Worm (Caenorhabditis elegans) whole organism, mixed stage, embryonic: Measurements from ENCODE around the gene hrg-6.

ENCODE experiments used
- bed-3 ChIP-seq: fragments of 200-800 bp; sonication (Bioruptor generic); optimal IDR thresholded peaks from 3 replicates; lab custom pipeline; 2018; ENCODE audit warnings: mild to moderate bottlenecking, missing genetic modification characterization, moderate library complexity, missing compliant biosample characterization
- ceh-39 ChIP-seq: fragments of 150-350 bp; optimal IDR thresholded peaks from 2 replicates; lab custom pipeline; 2014; ENCODE audit warnings: missing biosample characterization, missing genetic modification characterization
- ceh-83 ChIP-seq: fragments of 200-800 bp; sonication (Bioruptor generic); optimal IDR thresholded peaks from 2 replicates; lab custom pipeline; 2018; ENCODE audit warnings: mild to moderate bottlenecking, missing genetic modification characterization, missing compliant biosample characterization
- ces-1 ChIP-seq: fragments of 150-350 bp; optimal IDR thresholded peaks from 2 replicates; lab custom pipeline; 2014; ENCODE audit warnings: missing biosample characterization, missing genetic modification reagents, missing genetic modification characterization
- cnd-1 ChIP-seq: fragments of 200-800 bp; sonication (Bioruptor generic); optimal IDR thresholded peaks from 2 replicates; lab custom pipeline; 2018; ENCODE audit warnings: mild to moderate bottlenecking, missing genetic modification characterization, missing compliant biosample characterization
- drap-1 ChIP-seq: fragments of 200-800 bp; sonication (Bioruptor generic); optimal IDR thresholded peaks from 3 replicates; lab custom pipeline; 2018; ENCODE audit warnings: mild to moderate bottlenecking, missing genetic modification characterization, missing compliant biosample characterization
- elt-1 ChIP-seq: sonication (generic microtip); optimal IDR thresholded peaks from 2 replicates; lab custom pipeline; 2017; ENCODE audit warnings: missing genetic modification characterization, mild to moderate bottlenecking, missing compliant biosample characterization, antibody characterized with exemption, moderate library complexity, borderline replicate concordance; ENCODE audit not compliant: insufficient read depth
- elt-3 ChIP-seq: fragments of 150-350 bp; optimal IDR thresholded peaks from 2 replicates; lab custom pipeline; 2014; ENCODE audit warnings: missing biosample characterization, missing genetic modification characterization
- ham-2 ChIP-seq: fragments of 200-800 bp; sonication (Bioruptor generic); optimal IDR thresholded peaks from 2 replicates; lab custom pipeline; 2018; ENCODE audit warnings: mild to moderate bottlenecking, missing genetic modification characterization, missing compliant biosample characterization
- hlh-1 ChIP-seq: fragments of 150-350 bp; optimal IDR thresholded peaks from 2 replicates; lab custom pipeline; 2014; ENCODE audit warnings: missing biosample characterization, missing genetic modification reagents, missing genetic modification characterization
- lin-13 ChIP-seq: fragments of 150-350 bp; optimal IDR thresholded peaks from 2 replicates; lab custom pipeline; 2014; ENCODE audit warnings: missing biosample characterization, missing genetic modification characterization
- lin-32 ChIP-seq: fragments of 200-800 bp; sonication (Bioruptor generic); optimal IDR thresholded peaks from 2 replicates; lab custom pipeline; 2018; ENCODE audit warnings: mild to moderate bottlenecking, missing genetic modification characterization, missing compliant biosample characterization
- mab-5 ChIP-seq: fragments of 150-350 bp; optimal IDR thresholded peaks from 2 replicates; lab custom pipeline; 2014; ENCODE audit warnings: missing biosample characterization, missing genetic modification characterization
- mep-1 ChIP-seq: fragments of 150-350 bp; optimal IDR thresholded peaks from 2 replicates; lab custom pipeline; 2017; ENCODE audit warnings: missing biosample characterization, missing genetic modification reagents, missing genetic modification characterization, inconsistent platforms
- mls-2 ChIP-seq: sonication (generic microtip); optimal IDR thresholded peaks from 2 replicates; lab custom pipeline; 2016; ENCODE audit warnings: mild to moderate bottlenecking, missing genetic modification characterization, moderate library complexity, missing compliant biosample characterization
- nhr-12 ChIP-seq: fragments of 150-350 bp; optimal IDR thresholded peaks from 2 replicates; lab custom pipeline; 2014; ENCODE audit warnings: missing biosample characterization, missing genetic modification characterization
- nhr-237 ChIP-seq: fragments of 150-350 bp; optimal IDR thresholded peaks from 2 replicates; lab custom pipeline; 2014; ENCODE audit warnings: missing biosample characterization, missing genetic modification characterization
- nhr-28 ChIP-seq: fragments of 150-350 bp; optimal IDR thresholded peaks from 2 replicates; lab custom pipeline; 2014; ENCODE audit warnings: missing biosample characterization, missing genetic modification characterization
- nhr-76 ChIP-seq: sonication (generic microtip); optimal IDR thresholded peaks from 2 replicates; lab custom pipeline; 2017; ENCODE audit warnings: missing biosample characterization, missing genetic modification characterization
- pha-4 ChIP-seq: fragments of 150-350 bp; optimal IDR thresholded peaks from 2 replicates; lab custom pipeline; 2018; ENCODE audit warnings: missing biosample characterization, missing genetic modification reagents, missing genetic modification characterization
- sem-2 ChIP-seq: fragments of 200-800 bp; sonication (Bioruptor generic); optimal IDR thresholded peaks from 2 replicates; lab custom pipeline; 2018; ENCODE audit warnings: mild to moderate bottlenecking, missing genetic modification characterization, missing compliant biosample characterization
- sptf-1 ChIP-seq: sonication (generic microtip); optimal IDR thresholded peaks from 2 replicates; lab custom pipeline; 2017; ENCODE audit warnings: mild to moderate bottlenecking, missing genetic modification characterization, moderate library complexity, missing compliant biosample characterization
- tbx-8 ChIP-seq: fragments of 200-800 bp; sonication (Bioruptor generic); optimal IDR thresholded peaks from 2 replicates; lab custom pipeline; 2018; ENCODE audit warnings: mild to moderate bottlenecking, missing genetic modification characterization, moderate library complexity, missing compliant biosample characterization
- unc-39 ChIP-seq: fragments of 150-350 bp; optimal IDR thresholded peaks from 2 replicates; lab custom pipeline; 2014; ENCODE audit warnings: missing biosample characterization, missing genetic modification characterization
- unc-62 ChIP-seq: fragments of 150-350 bp; optimal IDR thresholded peaks from 2 replicates; lab custom pipeline; 2014; ENCODE audit warnings: missing biosample characterization, missing genetic modification reagents, missing genetic modification characterization
- zip-8 ChIP-seq: fragments of 150-350 bp; optimal IDR thresholded peaks from 2 replicates; lab custom pipeline; 2014; ENCODE audit warnings: missing biosample characterization, missing genetic modification characterization
- ztf-11 ChIP-seq: fragments of 150-350 bp; optimal IDR thresholded peaks from 2 replicates; lab custom pipeline; 2014; ENCODE audit warnings: missing biosample characterization, missing genetic modification characterization

Gene hrg-6

DNA sequence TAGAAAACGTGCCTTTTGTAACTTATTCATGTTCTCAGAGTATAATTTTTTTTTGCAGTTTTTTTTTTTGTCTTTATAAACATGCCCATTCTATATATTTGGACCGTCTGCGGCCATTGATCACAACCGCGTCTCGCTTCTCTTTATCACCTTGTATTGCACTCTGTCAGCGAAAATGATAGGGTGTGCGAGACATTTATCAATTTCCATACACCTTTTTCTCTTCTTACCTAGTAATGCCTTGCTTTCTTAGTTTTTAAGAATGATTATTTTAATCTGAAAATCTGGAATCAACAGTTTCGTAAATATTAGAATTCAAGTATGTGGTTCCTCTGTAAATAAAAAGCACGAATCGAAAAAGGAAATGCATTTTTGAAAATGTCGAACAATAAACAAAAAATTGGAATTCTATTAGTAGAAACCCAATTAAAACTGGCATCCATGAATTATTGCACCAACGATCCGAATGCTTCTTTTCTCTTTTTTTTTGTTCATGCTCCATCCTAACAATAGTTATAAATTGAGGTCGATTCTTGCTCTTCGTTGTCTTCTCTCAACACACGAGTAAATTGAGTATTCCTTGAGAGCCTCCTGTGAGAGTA lies 4.8 kb downstream of the hrg-6 start:
- TF ChIP-seq mab-5 (tag; lab: Kevin White, UChicago) (no peak), drap-1 (GFP tag; lab: Kevin White, UChicago) (no peak), ces-1 (peak; percentile 40), mls-2 (tag; lab: Kevin White, UChicago) (no peak)

DNA sequence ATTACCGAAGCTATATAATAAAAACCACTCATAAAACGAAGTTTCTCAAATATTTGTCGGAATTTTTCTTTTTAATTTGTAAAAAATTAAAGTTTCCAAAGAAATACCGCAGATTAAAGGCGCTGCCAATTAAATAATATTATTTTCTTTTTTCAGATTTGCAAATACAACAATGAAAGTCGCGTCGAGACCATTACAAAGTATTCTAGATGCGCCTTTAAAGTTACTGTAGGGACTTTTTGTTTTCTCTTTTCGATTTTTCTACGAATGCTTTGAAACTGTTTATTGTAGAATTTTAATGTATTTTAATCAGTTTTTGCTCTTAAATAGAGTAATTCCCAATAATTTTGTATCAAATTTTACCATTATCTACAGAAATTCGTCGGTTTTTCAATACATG lies 5.8 kb downstream of the hrg-6 start:
- TF ChIP-seq mab-5 (tag; lab: Kevin White, UChicago): no peak
- no peak for TF ChIP-seq bed-3 (GFP tag; lab: Kevin White, UChicago)
- TF ChIP-seq lin-13 (tag; lab: Kevin White, UChicago): no peak
- TF ChIP-seq sptf-1 (tag; lab: Kevin White, UChicago): no peak
- TF ChIP-seq sem-2: no peak
- TF ChIP-seq mls-2 (tag; lab: Kevin White, UChicago): no peak
- TF ChIP-seq tbx-8 (GFP tag; lab: Kevin White, UChicago): no peak
- TF ChIP-seq nhr-76 (tag; lab: Kevin White, UChicago): no peak
- no peak for TF ChIP-seq elt-1
- TF ChIP-seq, all 35 proteins: peak for 0

DNA sequence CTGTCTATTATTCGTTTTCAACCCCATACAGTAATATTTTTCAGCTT lies 6.1 kb downstream of the hrg-6 start, which contains the start of gene kdin-1:
TSS of gene kdin-1 (plus strand) at position 38 of the 47 bp plus-strand sequence.
- TF ChIP-seq unc-62: no peak
- no peak for TF ChIP-seq cnd-1
- no peak for TF ChIP-seq nhr-12 (tag; lab: Kevin White, UChicago)
- TF ChIP-seq, all 35 proteins: peak for 0

DNA sequence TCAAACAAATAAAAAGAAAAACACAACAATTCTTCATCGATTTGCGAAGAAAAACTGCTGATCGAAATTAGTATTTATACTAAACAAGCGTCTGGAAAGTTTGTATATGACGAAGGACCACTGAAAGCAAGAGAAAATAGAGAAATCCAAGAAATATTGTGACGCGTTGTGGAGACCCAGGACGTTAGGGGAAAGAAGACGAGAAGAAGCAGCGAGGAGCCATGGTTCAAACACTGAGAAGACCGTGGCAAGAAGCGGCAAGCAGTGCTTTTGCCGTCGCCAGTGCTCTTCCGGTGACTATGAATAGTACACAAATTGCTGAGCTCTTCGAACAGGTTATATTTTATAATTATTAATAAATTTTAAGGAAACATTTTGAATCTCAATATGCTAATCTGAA lies 6.3 kb downstream of the hrg-6 start:
- TF ChIP-seq drap-1 (GFP tag; lab: Kevin White, UChicago): no peak
- TF ChIP-seq ces-1: peak; percentile 13
- peak; percentile 20 for TF ChIP-seq ham-2 (GFP tag; lab: Kevin White, UChicago)
- peak; percentile 7 for TF ChIP-seq hlh-1 (tag; lab: Kevin White, UChicago)
- TF ChIP-seq, all 35 proteins: peak for 3

DNA sequence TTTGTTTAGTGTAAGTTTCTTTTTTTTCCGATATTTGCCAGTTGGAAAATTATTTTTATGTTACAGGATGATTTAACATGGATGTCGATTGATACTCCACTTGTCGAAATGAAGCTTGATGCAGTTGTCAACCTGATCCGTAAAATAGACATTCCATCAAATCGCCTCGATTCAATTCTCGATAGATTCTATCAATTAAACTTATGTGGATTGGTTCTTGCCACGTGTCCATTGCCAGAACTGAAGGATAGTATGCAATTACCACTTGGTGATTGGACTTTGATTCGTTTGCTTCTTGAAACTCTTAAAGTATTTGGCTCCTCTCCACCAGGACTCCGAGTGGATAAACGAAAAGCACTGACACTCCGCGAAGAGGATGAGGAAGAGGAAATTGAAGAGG lies 12.0 kb downstream of the hrg-6 start:
- TF ChIP-seq ham-2 (GFP tag; lab: Kevin White, UChicago) (no peak), unc-39 (tag; lab: Kevin White, UChicago) (no peak), elt-1 (no peak), tbx-8 (GFP tag; lab: Kevin White, UChicago) (no peak), sem-2 (no peak), pha-4 (tag; lab: Kevin White, UChicago) (no peak), ceh-83 (GFP tag; lab: Kevin White, UChicago) (no peak), elt-3 (no peak), bed-3 (GFP tag; lab: Kevin White, UChicago) (no peak), mep-1 (tag; lab: Kevin White, UChicago) (no peak), ztf-11 (tag; lab: Kevin White, UChicago) (no peak)

DNA sequence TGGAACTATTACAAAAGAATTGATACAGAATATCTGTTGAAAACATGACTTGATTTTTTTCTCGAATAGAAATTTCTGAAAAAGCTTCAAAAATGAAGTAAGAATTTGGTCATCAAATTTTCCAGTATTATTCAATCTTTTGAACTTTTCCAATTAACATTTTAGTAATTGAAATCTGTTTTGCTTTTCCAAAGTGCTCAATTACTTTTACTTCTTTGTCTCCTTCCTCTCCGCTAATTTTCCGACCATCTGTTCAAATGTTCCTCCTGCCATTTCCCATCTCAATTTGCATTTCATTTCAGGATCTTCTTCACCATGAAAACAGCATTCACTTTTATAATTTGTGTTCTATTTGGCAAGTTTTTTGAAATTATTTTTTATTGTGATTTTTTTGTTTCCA lies 16.5 kb downstream of the hrg-6 start, which contains the start of gene F36H1.11:
TSS of gene F36H1.11 (plus strand) at position 301 of the 400 bp plus-strand sequence.
- TF ChIP-seq cnd-1 (peak; percentile 18), ces-1 (peak; percentile 79), unc-62 (no peak), ceh-39 (tag; lab: Kevin White, UChicago) (no peak), ceh-83 (GFP tag; lab: Kevin White, UChicago) (no peak), drap-1 (GFP tag; lab: Kevin White, UChicago) (no peak), unc-39 (tag; lab: Kevin White, UChicago) (no peak), lin-32 (GFP tag; lab: Kevin White, UChicago) (no peak), elt-1 (no peak), nhr-28 (tag; lab: Kevin White, UChicago) (no peak), ztf-11 (tag; lab: Kevin White, UChicago) (no peak)

DNA sequence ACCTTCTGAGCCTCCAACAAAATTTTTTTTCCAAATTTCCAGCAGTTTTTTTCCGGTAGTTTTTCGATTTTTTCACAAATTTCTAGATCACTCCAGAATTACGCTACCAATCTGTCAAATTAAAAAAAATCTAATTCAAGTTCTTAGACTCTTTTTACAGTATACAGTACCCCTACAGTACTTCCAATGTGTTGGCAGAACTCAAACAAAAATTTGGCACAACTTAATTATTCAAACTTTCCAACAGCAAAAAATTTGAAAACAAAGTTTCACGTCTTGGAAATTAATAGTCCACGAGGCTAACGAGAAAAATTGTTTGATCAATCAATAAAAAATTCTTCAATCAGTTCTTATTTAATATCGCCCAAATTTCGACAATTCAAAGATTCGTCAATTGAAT lies 17.4 kb downstream of the hrg-6 start, which contains the start of gene F36H1.3:
TSS of gene F36H1.3 (plus strand) at position 323 of the 400 bp plus-strand sequence.
- TF ChIP-seq nhr-76 (tag; lab: Kevin White, UChicago) (no peak), nhr-237 (tag; lab: Kevin White, UChicago) (no peak), mab-5 (tag; lab: Kevin White, UChicago) (no peak), drap-1 (GFP tag; lab: Kevin White, UChicago) (no peak), elt-1 (no peak), lin-13 (tag; lab: Kevin White, UChicago) (no peak), tbx-8 (GFP tag; lab: Kevin White, UChicago) (no peak), nhr-28 (tag; lab: Kevin White, UChicago) (no peak), pha-4 (tag; lab: Kevin White, UChicago) (no peak), elt-3 (no peak), ceh-83 (GFP tag; lab: Kevin White, UChicago) (no peak), ces-1 (no peak), zip-8 (tag; lab: Kevin White, UChicago) (no peak), hlh-1 (tag; lab: Kevin White, UChicago) (no peak)
